Worm (Caenorhabditis elegans) whole organism, L3 larva: ENCODE results near the gene ftr-1.

Experiments used
- aly-2 ChIP-seq: fragments of 150-350 bp; optimal IDR thresholded peaks from 2 replicates; lab custom pipeline; 2014; ENCODE audit warnings: missing biosample characterization, missing genetic modification characterization
- ceh-82 ChIP-seq: fragments of 150-350 bp; optimal IDR thresholded peaks from 2 replicates; lab custom pipeline; 2014; ENCODE audit warnings: missing biosample characterization, missing genetic modification characterization
- ceh-9 ChIP-seq: sonication (generic microtip); optimal IDR thresholded peaks from 2 replicates; lab custom pipeline; 2018; ENCODE audit warnings: missing biosample characterization, missing genetic modification characterization
- fos-1 ChIP-seq: fragments of 150-350 bp; optimal IDR thresholded peaks from 2 replicates; lab custom pipeline; 2014; ENCODE audit warnings: missing biosample characterization, missing genetic modification characterization
- nfya-1 ChIP-seq: sonication (generic microtip); optimal IDR thresholded peaks from 2 replicates; lab custom pipeline; 2017; ENCODE audit warnings: missing genetic modification characterization, mild to moderate bottlenecking, missing compliant biosample characterization, antibody characterized with exemption, moderate library complexity; ENCODE audit not compliant: insufficient read depth
- nhr-11 ChIP-seq: fragments of 150-350 bp; optimal IDR thresholded peaks from 2 replicates; lab custom pipeline; 2014; ENCODE audit warnings: missing biosample characterization, missing genetic modification characterization
- pha-4 ChIP-seq: fragments of 150-350 bp; optimal IDR thresholded peaks from 2 replicates; lab custom pipeline; 2014; ENCODE audit warnings: missing biosample characterization, missing genetic modification reagents, missing genetic modification characterization
- pqm-1 ChIP-seq: fragments of 150-350 bp; optimal IDR thresholded peaks from 2 replicates; lab custom pipeline; 2017; ENCODE audit warnings: missing biosample characterization, missing genetic modification characterization, inconsistent platforms
- sea-2 ChIP-seq: fragments of 150-350 bp; sonication (generic microtip); optimal IDR thresholded peaks from 4 replicates; lab custom pipeline; 2014; ENCODE audit warnings: missing biosample characterization, missing genetic modification reagents, missing genetic modification characterization
- skn-1 ChIP-seq: fragments of 150-350 bp; optimal IDR thresholded peaks from 2 replicates; lab custom pipeline; 2014; ENCODE audit warnings: missing biosample characterization, missing genetic modification characterization

ce11 chrV:20151855-20152254, 44.9 kb upstream of the ftr-1 start:
- TF ChIP-seq ceh-9 (tag; lab: Kevin White, UChicago): no peak
- TF ChIP-seq fos-1 (tag; lab: Kevin White, UChicago): no peak
- TF ChIP-seq nhr-11 (tag; lab: Kevin White, UChicago): no peak
- no peak for TF ChIP-seq pha-4 (tag; lab: Kevin White, UChicago)
- no peak for TF ChIP-seq aly-2 (tag; lab: Kevin White, UChicago)
- no peak for TF ChIP-seq pqm-1 (tag; lab: Kevin White, UChicago)
- no peak for TF ChIP-seq nfya-1 (tag; lab: Kevin White, UChicago)
- no peak for TF ChIP-seq ceh-82 (tag; lab: Kevin White, UChicago)
- TF ChIP-seq skn-1 (tag; lab: Kevin White, UChicago): no peak
- no peak for TF ChIP-seq sea-2
